Worm (Caenorhabditis elegans) whole organism, early embryonic: ENCODE measurements around the gene npr-26.

Experiments used
- B0310.2 ChIP-seq: sonication (generic microtip); optimal IDR thresholded peaks from 2 replicates; lab custom pipeline; 2016; ENCODE audit warnings: mild to moderate bottlenecking, missing genetic modification characterization, missing compliant biosample characterization
- F13C5.2 ChIP-seq: sonication (generic microtip); optimal IDR thresholded peaks from 2 replicates; lab custom pipeline; 2017; ENCODE audit warnings: mild to moderate bottlenecking, missing genetic modification characterization, inconsistent platforms, missing compliant biosample characterization
- aly-1 ChIP-seq: sonication (generic microtip); optimal IDR thresholded peaks from 2 replicates; lab custom pipeline; 2016; ENCODE audit warnings: missing genetic modification characterization, missing compliant biosample characterization
- ama-1 ChIP-seq: fragments of 150-350 bp; optimal IDR thresholded peaks from 2 replicates; lab custom pipeline; 2014
- ceh-13 ChIP-seq: fragments of 200-800 bp; sonication (Bioruptor generic); optimal IDR thresholded peaks from 2 replicates; lab custom pipeline; 2018; ENCODE audit warnings: mild to moderate bottlenecking, missing genetic modification characterization, missing compliant biosample characterization
- ceh-36 ChIP-seq: sonication (generic microtip); optimal IDR thresholded peaks from 2 replicates; lab custom pipeline; 2016; ENCODE audit warnings: missing genetic modification characterization, inconsistent platforms, missing compliant biosample characterization
- ets-7 ChIP-seq: sonication (generic microtip); optimal IDR thresholded peaks from 2 replicates; lab custom pipeline; 2016; ENCODE audit warnings: missing genotype, missing genetic modification characterization, missing compliant biosample characterization
- flt-1 ChIP-seq: fragments of 200-800 bp; sonication (Bioruptor generic); IDR thresholded peaks from 2 replicates; pipeline ENCODE4 v1.3.6; 2022; ENCODE audit warnings: missing genetic modification characterization, missing compliant biosample characterization
- hmbx-1 ChIP-seq: sonication (generic microtip); optimal IDR thresholded peaks from 2 replicates; lab custom pipeline; 2016; ENCODE audit warnings: mild to moderate bottlenecking, missing genetic modification characterization, missing compliant biosample characterization
- hmg-4 ChIP-seq: fragments of 200-800 bp; sonication (Bioruptor generic); optimal IDR thresholded peaks from 2 replicates; lab custom pipeline; 2018; ENCODE audit warnings: mild to moderate bottlenecking, missing genetic modification characterization, missing compliant biosample characterization
- hnd-1 ChIP-seq: sonication (generic microtip); optimal IDR thresholded peaks from 2 replicates; lab custom pipeline; 2016; ENCODE audit warnings: missing genetic modification characterization, missing compliant biosample characterization
- pes-1 ChIP-seq: fragments of 200-800 bp; sonication (Bioruptor generic); IDR thresholded peaks from 2 replicates; pipeline ENCODE4 v1.3.6; 2022; ENCODE audit warnings: missing genetic modification reagents, missing genetic modification characterization, missing compliant biosample characterization
- scrt-1 ChIP-seq: fragments of 200-800 bp; sonication (Bioruptor generic); IDR thresholded peaks from 2 replicates; pipeline ENCODE4 v1.3.6; 2022; ENCODE audit warnings: missing genetic modification characterization, missing compliant biosample characterization
- sea-1 ChIP-seq: fragments of 200-800 bp; sonication (Bioruptor generic); conservative IDR thresholded peaks from 2 replicates; pipeline ENCODE4 v1.3.6; 2022; ENCODE audit warnings: missing genetic modification characterization, missing compliant biosample characterization
- tbx-11 ChIP-seq: fragments of 200-800 bp; sonication (Bioruptor generic); IDR thresholded peaks from 2 replicates; pipeline ENCODE4 v1.3.6; 2022; ENCODE audit warnings: missing genetic modification characterization, missing compliant biosample characterization
- tbx-37 ChIP-seq: fragments of 200-800 bp; sonication (Bioruptor generic); conservative IDR thresholded peaks from 2 replicates; pipeline ENCODE4 v1.3.6; 2022; ENCODE audit warnings: missing genetic modification reagents, missing genetic modification characterization, missing compliant biosample characterization
- tra-4 ChIP-seq: sonication (generic microtip); optimal IDR thresholded peaks from 2 replicates; lab custom pipeline; 2017; ENCODE audit warnings: missing genetic modification characterization, missing compliant biosample characterization

Gene npr-26

ce11 chrIV:17406119-17406518, 11.5 kb downstream of the npr-26 start:
- TF ChIP-seq tra-4 (tag; lab: Kevin White, UChicago), result no peak
- TF ChIP-seq B0310.2 (tag; lab: Kevin White, UChicago), result no peak
- TF ChIP-seq ama-1 (lab: Kevin White, UChicago), result no peak
- TF ChIP-seq tbx-37 (GFP tag; lab: Robert Waterston, UW), result no peak
- TF ChIP-seq ets-7, result no peak
- TF ChIP-seq ceh-36 (tag; lab: Kevin White, UChicago), result no peak
- no peak for TF ChIP-seq pes-1 (GFP tag; lab: Robert Waterston, UW)
- no peak for TF ChIP-seq tbx-11 (GFP tag; lab: Robert Waterston, UW)
- TF ChIP-seq sea-1 (GFP tag; lab: Robert Waterston, UW), result no peak
- no peak for TF ChIP-seq aly-1 (tag; lab: Kevin White, UChicago)
- no peak for TF ChIP-seq hnd-1
- no peak for TF ChIP-seq hmbx-1 (tag; lab: Kevin White, UChicago)

- no peak for TF ChIP-seq flt-1
Measured at ce11 chrIV:17405530-17405929, 12.1 kb downstream of the npr-26 start, which contains the start of gene pmp-4. TSS of gene pmp-4 (minus strand) at chrIV:17405630.

ce11 chrIV:17399455-17399854, 18.2 kb downstream of the npr-26 start, which contains the start of gene T02D1.4:
TSS of gene T02D1.4 (plus strand) at chrIV:17399755.
- TF ChIP-seq ceh-13 (no peak), tbx-11 (GFP tag; lab: Robert Waterston, UW) (no peak), ets-7 (no peak)

- TF ChIP-seq flt-1 (no peak), tbx-37 (GFP tag; lab: Robert Waterston, UW) (no peak), hmbx-1 (tag; lab: Kevin White, UChicago) (no peak), tbx-11 (GFP tag; lab: Robert Waterston, UW) (no peak), ceh-36 (tag; lab: Kevin White, UChicago) (no peak), hnd-1 (no peak), F13C5.2 (tag; lab: Kevin White, UChicago) (no peak), sea-1 (GFP tag; lab: Robert Waterston, UW) (no peak), pes-1 (GFP tag; lab: Robert Waterston, UW) (no peak), ceh-13 (no peak), scrt-1 (GFP tag; lab: Robert Waterston, UW) (no peak), ets-7 (no peak), ama-1 (lab: Kevin White, UChicago) (no peak), B0310.2 (tag; lab: Kevin White, UChicago) (no peak), tra-4 (tag; lab: Kevin White, UChicago) (no peak)
Measured at ce11 chrIV:17395910-17396309, 21.7 kb downstream of the npr-26 start, which contains the start of gene sru-15. TSS of gene sru-15 (plus strand) at chrIV:17396210.

- no peak for TF ChIP-seq pes-1 (GFP tag; lab: Robert Waterston, UW)
- TF ChIP-seq hmbx-1 (tag; lab: Kevin White, UChicago), result no peak
Measured at ce11 chrIV:17387442-17387967, 30.1 kb downstream of the npr-26 start, which contains the start of gene T02D1.8. TSS of gene T02D1.8 (minus strand) at chrIV:17387492.

ce11 chrIV:17383046-17383445, 34.6 kb downstream of the npr-26 start, which contains the start of gene C30H6.12:
TSS of gene C30H6.12 (plus strand) at chrIV:17383346.
- TF ChIP-seq hmbx-1 (tag; lab: Kevin White, UChicago) (no peak), tbx-11 (GFP tag; lab: Robert Waterston, UW) (no peak), hnd-1 (no peak), aly-1 (tag; lab: Kevin White, UChicago) (no peak), scrt-1 (GFP tag; lab: Robert Waterston, UW) (no peak), tbx-37 (GFP tag; lab: Robert Waterston, UW) (no peak), F13C5.2 (tag; lab: Kevin White, UChicago) (no peak), tra-4 (tag; lab: Kevin White, UChicago) (no peak), ceh-36 (tag; lab: Kevin White, UChicago) (no peak), B0310.2 (tag; lab: Kevin White, UChicago) (no peak), sea-1 (GFP tag; lab: Robert Waterston, UW) (no peak)

- TF ChIP-seq ceh-13, result no peak
- no peak for TF ChIP-seq hmbx-1 (tag; lab: Kevin White, UChicago)
- TF ChIP-seq sea-1 (GFP tag; lab: Robert Waterston, UW), result no peak
- TF ChIP-seq tbx-11 (GFP tag; lab: Robert Waterston, UW), result no peak
- no peak for TF ChIP-seq pes-1 (GFP tag; lab: Robert Waterston, UW)
- no peak for TF ChIP-seq ceh-36 (tag; lab: Kevin White, UChicago)
- no peak for TF ChIP-seq ama-1 (lab: Kevin White, UChicago)
- no peak for TF ChIP-seq scrt-1 (GFP tag; lab: Robert Waterston, UW)
- TF ChIP-seq tbx-37 (GFP tag; lab: Robert Waterston, UW), result no peak
- TF ChIP-seq hmg-4 (GFP tag; lab: Kevin White, UChicago), result no peak
- no peak for TF ChIP-seq hnd-1
- TF ChIP-seq tra-4 (tag; lab: Kevin White, UChicago), result no peak
- no peak for TF ChIP-seq aly-1 (tag; lab: Kevin White, UChicago)
Measured at ce11 chrIV:17382029-17382428, 35.6 kb downstream of the npr-26 start, which contains the start of gene C30H6.8. TSS of gene C30H6.8 (plus strand) at chrIV:17382329.

ce11 chrIV:17380061-17380680, 37.5 kb downstream of the npr-26 start, which contains the start of the genes C30H6.9 and dlat-2:
TSS of gene C30H6.9 (minus strand) at chrIV:17380170.
TSS of gene dlat-2 (plus strand) at chrIV:17380626.
- TF ChIP-seq tbx-11 (GFP tag; lab: Robert Waterston, UW) (no peak), aly-1 (tag; lab: Kevin White, UChicago) (no peak), tbx-37 (GFP tag; lab: Robert Waterston, UW) (no peak), F13C5.2 (tag; lab: Kevin White, UChicago) (peak; percentile 32)
